Worm (Caenorhabditis elegans): ENCODE results near the gene ZK546.4.

DNA sequence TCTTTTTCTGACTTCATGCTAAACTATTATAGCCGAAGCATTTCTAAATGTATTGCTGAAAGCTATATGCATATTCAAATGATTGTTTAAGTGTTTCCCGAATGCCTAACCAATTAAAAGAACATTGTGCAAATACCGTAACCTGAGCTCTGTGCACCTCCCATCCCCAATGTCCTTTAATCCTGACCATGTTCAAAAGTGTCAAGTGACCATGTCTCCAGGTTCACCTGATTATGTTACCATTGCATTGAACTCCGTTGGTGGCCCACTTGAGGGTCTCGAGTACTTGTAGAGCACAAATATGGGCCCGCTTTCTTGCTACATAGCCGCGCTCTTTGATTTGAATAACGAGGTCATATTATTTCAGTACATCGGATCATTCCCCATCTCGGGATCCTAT is 37.5 kb downstream of the ZK546.4 start:
- TF ChIP-seq nhr-12 (tag; optimal IDR thresholded peaks at IDR 0.05) (no peak), egl-27 (tag; optimal IDR thresholded peaks at IDR 0.05) (no peak), ztf-4 (tag; optimal IDR thresholded peaks at IDR 0.05) (no peak), lsy-2 (tag; optimal IDR thresholded peaks at IDR 0.05) (no peak), unc-55 (GFP tag; optimal IDR thresholded peaks at IDR 0.05) (no peak), ztf-11 (tag; optimal IDR thresholded peaks at IDR 0.05) (no peak), unc-62 (GFP tag; optimal IDR thresholded peaks at IDR 0.05) (no peak), fos-1 (tag; optimal IDR thresholded peaks at IDR 0.05) (no peak), sma-3 (GFP tag; optimal IDR thresholded peaks at IDR 0.05) (no peak), zag-1 (tag; optimal IDR thresholded peaks at IDR 0.05) (no peak), elt-1 (tag; optimal IDR thresholded peaks at IDR 0.05) (no peak), ztf-1 (GFP tag; conservative IDR thresholded peaks at IDR 0.05) (no peak), nhr-77 (tag; optimal IDR thresholded peaks at IDR 0.05) (no peak), crh-2 (tag; optimal IDR thresholded peaks at IDR 0.05) (no peak)
